Worm (Caenorhabditis elegans): ENCODE results near the gene nspc-10.

nspc-10 gene

ce11 chrX:12360444-12360843 is 17.0 kb downstream of the nspc-10 start, which contains the start of the genes nspc-15 and F19H6.6:
Gene nspc-15, plus strand, starts transcription at chrX:12360744.
Gene F19H6.6, plus strand, starts transcription at chrX:12360827.
- TF ChIP-seq ama-1 (optimal IDR thresholded peaks at IDR 0.05) (no peak), elt-3 (tag; optimal IDR thresholded peaks at IDR 0.05) (no peak), lin-11 (tag; optimal IDR thresholded peaks at IDR 0.05) (no peak), snpc-4 (tag; optimal IDR thresholded peaks at IDR 0.05) (no peak), ceh-82 (tag; optimal IDR thresholded peaks at IDR 0.05) (no peak), peb-1 (tag; optimal IDR thresholded peaks at IDR 0.05) (no peak), sma-3 (GFP tag; optimal IDR thresholded peaks at IDR 0.05) (no peak), elt-1 (tag; optimal IDR thresholded peaks at IDR 0.05) (no peak)

- TF ChIP-seq lsy-2 (tag; optimal IDR thresholded peaks at IDR 0.05), result peak; percentile 94 to 97
- peak; percentile 63 for TF ChIP-seq ZK546.5 (tag; optimal IDR thresholded peaks at IDR 0.05)
- TF ChIP-seq egl-27 (tag; optimal IDR thresholded peaks at IDR 0.05), result peak; percentile 98
- TF ChIP-seq crh-2 (tag; optimal IDR thresholded peaks at IDR 0.05), result peak; percentile 99
- peak; percentile 98 for TF ChIP-seq lin-13 (GFP tag; optimal IDR thresholded peaks at IDR 0.05)
- TF ChIP-seq nhr-23 (tag; optimal IDR thresholded peaks at IDR 0.05), result no peak
- no peak for TF ChIP-seq unc-39 (tag; optimal IDR thresholded peaks at IDR 0.05)
- TF ChIP-seq nhr-11 (tag; optimal IDR thresholded peaks at IDR 0.05), result peak; percentile 81
- no peak for TF ChIP-seq elt-1 (tag; optimal IDR thresholded peaks at IDR 0.05)
- peak; percentile 92 for TF ChIP-seq zag-1 (tag; optimal IDR thresholded peaks at IDR 0.05)
- TF ChIP-seq mbf-1 (tag; optimal IDR thresholded peaks at IDR 0.05), result peak; percentile 76
- TF ChIP-seq nhr-129 (tag; optimal IDR thresholded peaks at IDR 0.05), result peak; percentile 99
- TF ChIP-seq C34F6.9 (tag; optimal IDR thresholded peaks at IDR 0.05), result peak; percentile 99
- TF ChIP-seq ama-1 (optimal IDR thresholded peaks at IDR 0.05), result no peak
- peak; percentile 91 for TF ChIP-seq blmp-1 (tag; optimal IDR thresholded peaks at IDR 0.05; ENCODE audit: insufficient read depth)
- TF ChIP-seq alr-1 (tag; optimal IDR thresholded peaks at IDR 0.05), result no peak
- TF ChIP-seq ztf-4 (tag; optimal IDR thresholded peaks at IDR 0.05), result peak; percentile 97
- no peak for TF ChIP-seq peb-1 (tag; optimal IDR thresholded peaks at IDR 0.05)
- TF ChIP-seq sma-3 (GFP tag; optimal IDR thresholded peaks at IDR 0.05), result peak; percentile 98
- peak; percentile 99 for TF ChIP-seq skn-1 (tag; optimal IDR thresholded peaks at IDR 0.05)
- peak; percentile 87 for TF ChIP-seq snpc-4 (tag; optimal IDR thresholded peaks at IDR 0.05)
- peak; percentile 76 for TF ChIP-seq lin-11 (tag; optimal IDR thresholded peaks at IDR 0.05)
- TF ChIP-seq nhr-6 (tag; optimal IDR thresholded peaks at IDR 0.05), result peak; percentile 99
- TF ChIP-seq dmd-4 (tag; optimal IDR thresholded peaks at IDR 0.05), result peak; percentile 83
- TF ChIP-seq mdl-1 (tag; optimal IDR thresholded peaks at IDR 0.05), result peak; percentile 69 to 91
- peak; percentile 97 for TF ChIP-seq nhr-10 (tag; optimal IDR thresholded peaks at IDR 0.05)
- peak; percentile 98 for TF ChIP-seq sma-9 (GFP tag; optimal IDR thresholded peaks at IDR 0.05)
- no peak for TF ChIP-seq sma-9 (tag; optimal IDR thresholded peaks at IDR 0.05)
- peak; percentile 73 for TF ChIP-seq ztf-11 (tag; optimal IDR thresholded peaks at IDR 0.05)
- peak; percentile 86; the same call in 1 of the 2 replicates for TF ChIP-seq ztf-1 (GFP tag; conservative IDR thresholded peaks at IDR 0.05)
- peak; percentile 40 for TF ChIP-seq nhr-12 (tag; optimal IDR thresholded peaks at IDR 0.05)
- peak; percentile 95 for TF ChIP-seq gmeb-1 (tag; optimal IDR thresholded peaks at IDR 0.05)
- peak; percentile 99 for TF ChIP-seq fos-1 (tag; optimal IDR thresholded peaks at IDR 0.05)
- TF ChIP-seq nhr-77 (tag; optimal IDR thresholded peaks at IDR 0.05), result peak; percentile 99
- peak; percentile 97 for TF ChIP-seq F13H6.1 (tag; optimal IDR thresholded peaks at IDR 0.05)
- peak; percentile 89 for TF ChIP-seq ceh-82 (tag; optimal IDR thresholded peaks at IDR 0.05)
- peak; percentile 75 for TF ChIP-seq R02D3.7 (tag; optimal IDR thresholded peaks at IDR 0.05)
- peak; percentile 98 for TF ChIP-seq sem-4 (tag; optimal IDR thresholded peaks at IDR 0.05)
- TF ChIP-seq nhr-237 (tag; optimal IDR thresholded peaks at IDR 0.05), result peak; percentile 96
- peak; percentile 97 for TF ChIP-seq mab-5 (tag; optimal IDR thresholded peaks at IDR 0.05)
- TF ChIP-seq elt-3 (tag; optimal IDR thresholded peaks at IDR 0.05), result no peak
- TF ChIP-seq ceh-16 (tag; optimal IDR thresholded peaks at IDR 0.05), result peak; percentile 54
- TF ChIP-seq nhr-25 (tag; optimal IDR thresholded peaks at IDR 0.05), result peak; percentile 98
- TF ChIP-seq unc-55 (GFP tag; optimal IDR thresholded peaks at IDR 0.05), result peak; percentile 99
- TF ChIP-seq nhr-21 (tag; optimal IDR thresholded peaks at IDR 0.05), result peak; percentile 99
- TF ChIP-seq lin-39 (tag; optimal IDR thresholded peaks at IDR 0.05), result peak; percentile 84
- peak; percentile 78 for TF ChIP-seq Y55F3AM.14 (GFP tag; optimal IDR thresholded peaks at IDR 0.05)
- TF ChIP-seq unc-62 (GFP tag; optimal IDR thresholded peaks at IDR 0.05), result peak; percentile 87
- peak; percentile 90 for TF ChIP-seq aly-2 (tag; optimal IDR thresholded peaks at IDR 0.05)
Measured at ce11 chrX:12362951-12363486, 19.6 kb downstream of the nspc-10 start.
